Fruit fly (Drosophila melanogaster) whole organism, embryonic: ENCODE results near the gene CG4880.

Experiments
- Bdp1 ChIP-seq: fragments of 200-800 bp; sonication (Bioruptor generic); optimal IDR thresholded peaks from 3 replicates; lab custom pipeline; 2016; ENCODE audit warnings: missing biosample characterization, missing genetic modification characterization
- C15 ChIP-seq: fragments of 200-800 bp; sonication (Bioruptor generic); IDR thresholded peaks from 3 replicates; pipeline ENCODE4 v1.3.6; 2022; ENCODE audit warnings: missing biosample characterization, missing genetic modification characterization
- CG10462 ChIP-seq: fragments of 200-800 bp; sonication (Bioruptor generic); optimal IDR thresholded peaks from 2 replicates; lab custom pipeline; 2016; ENCODE audit warnings: missing biosample characterization, missing genetic modification characterization
- CG11085 ChIP-seq: fragments of 200-800 bp; sonication (Bioruptor generic); IDR thresholded peaks from 2 replicates; pipeline ENCODE4 v1.3.6; 2022; ENCODE audit warnings: missing biosample characterization, missing genetic modification characterization
- CG12071 ChIP-seq: fragments of 200-800 bp; sonication (Bioruptor generic); optimal IDR thresholded peaks from 3 replicates; lab custom pipeline; 2018; ENCODE audit warnings: missing biosample characterization, mild to moderate bottlenecking, missing genetic modification characterization
- CG17359 ChIP-seq: fragments of 200-800 bp; sonication (Bioruptor generic); optimal IDR thresholded peaks from 3 replicates; lab custom pipeline; 2018; ENCODE audit warnings: missing biosample characterization, mild to moderate bottlenecking, missing genetic modification characterization, moderate library complexity
- CG17912 ChIP-seq: fragments of 200-800 bp; sonication (Bioruptor generic); optimal IDR thresholded peaks from 2 replicates; lab custom pipeline; 2018; ENCODE audit warnings: missing biosample characterization, mild to moderate bottlenecking, missing genetic modification characterization
- CG18262 ChIP-seq: fragments of 200-800 bp; optimal IDR thresholded peaks from 3 replicates; lab custom pipeline; 2019; ENCODE audit warnings: missing biosample characterization, mild to moderate bottlenecking, missing genetic modification characterization, moderate library complexity
- CG2678 ChIP-seq: fragments of 200-800 bp; sonication (Bioruptor generic); optimal IDR thresholded peaks from 3 replicates; lab custom pipeline; 2019; ENCODE audit warnings: missing biosample characterization, mild to moderate bottlenecking, missing genetic modification characterization, moderate library complexity
- CG31365 ChIP-seq: fragments of 200-800 bp; sonication (Bioruptor generic); optimal IDR thresholded peaks from 2 replicates; lab custom pipeline; 2018; ENCODE audit warnings: missing biosample characterization, mild to moderate bottlenecking, missing genetic modification characterization
- CG43689 ChIP-seq: fragments of 200-800 bp; sonication (Bioruptor generic); IDR thresholded peaks from 2 replicates; pipeline ENCODE4 v1.3.6; 2022; ENCODE audit warnings: missing biosample characterization, missing genetic modification characterization
- CG4820 ChIP-seq: fragments of 200-800 bp; sonication (Bioruptor generic); optimal IDR thresholded peaks from 3 replicates; lab custom pipeline; 2016; ENCODE audit warnings: missing biosample characterization, missing genetic modification characterization
- CG6654 ChIP-seq: fragments of 200-800 bp; sonication (Bioruptor generic); optimal IDR thresholded peaks from 2 replicates; lab custom pipeline; 2017; ENCODE audit warnings: missing biosample characterization, mild to moderate bottlenecking, missing genetic modification characterization
- CG7928 ChIP-seq: fragments of 200-800 bp; sonication (Bioruptor generic); optimal IDR thresholded peaks from 2 replicates; lab custom pipeline; 2017; ENCODE audit warnings: missing biosample characterization, mild to moderate bottlenecking, missing genetic modification characterization
- CG8281 ChIP-seq: fragments of 200-800 bp; sonication (Bioruptor generic); optimal IDR thresholded peaks from 2 replicates; lab custom pipeline; 2018; ENCODE audit warnings: missing biosample characterization, mild to moderate bottlenecking, missing genetic modification characterization, moderate library complexity
- Doc3 ChIP-seq: fragments of 200-800 bp; sonication (Bioruptor generic); IDR thresholded peaks from 3 replicates; pipeline ENCODE4 v1.3.6; 2022; ENCODE audit warnings: missing biosample characterization, missing genetic modification characterization; ENCODE audit not compliant: partially characterized antibody
- Hmr ChIP-seq: fragments of 200-800 bp; sonication (Bioruptor generic); optimal IDR thresholded peaks from 3 replicates; lab custom pipeline; 2017; ENCODE audit warnings: mild to moderate bottlenecking, missing biosample characterization, missing genetic modification reagents, missing genetic modification characterization
- Med ChIP-seq: fragments of 200-800 bp; sonication (Bioruptor generic); peaks from one replicate; lab custom pipeline; 2016; ENCODE audit warnings: missing biosample characterization, missing genetic modification characterization, mild to moderate bottlenecking, inconsistent platforms, moderate library complexity
- NC2α ChIP-seq: fragments of 200-800 bp; sonication (Bioruptor generic); optimal IDR thresholded peaks from 2 replicates; lab custom pipeline; 2016; ENCODE audit warnings: missing biosample characterization, missing genetic modification characterization
- NFAT ChIP-seq: fragments of 200-800 bp; sonication (Bioruptor generic); IDR thresholded peaks from 2 replicates; pipeline ENCODE4 v1.3.6; 2022; ENCODE audit warnings: missing biosample characterization, missing genetic modification characterization
- Neu2 ChIP-seq: fragments of 200-800 bp; sonication (Bioruptor generic); optimal IDR thresholded peaks from 3 replicates; lab custom pipeline; 2016; ENCODE audit warnings: missing biosample characterization, missing genetic modification characterization, borderline replicate concordance
- Rfx ChIP-seq: fragments of 200-800 bp; sonication (Bioruptor generic); IDR thresholded peaks from 2 replicates; pipeline ENCODE4 v1.3.6; 2022; ENCODE audit warnings: missing biosample characterization, missing genetic modification characterization
- Sry-β ChIP-seq: fragments of 200-800 bp; sonication (Bioruptor generic); optimal IDR thresholded peaks from 2 replicates; lab custom pipeline; 2018; ENCODE audit warnings: missing biosample characterization, mild to moderate bottlenecking, missing genetic modification characterization, moderate library complexity
- Sry-δ ChIP-seq: fragments of 200-800 bp; sonication (Bioruptor generic); optimal IDR thresholded peaks from 2 replicates; lab custom pipeline; 2016; ENCODE audit warnings: missing biosample characterization, missing genetic modification characterization
- Tbp ChIP-seq: fragments of >200 bp; optimal IDR thresholded peaks from 2 replicates; lab custom pipeline; 2018; ENCODE audit warnings: missing biosample characterization, missing genetic modification characterization
- YL-1 ChIP-seq: fragments of 200-800 bp; sonication (Bioruptor generic); optimal IDR thresholded peaks from 3 replicates; lab custom pipeline; 2017; ENCODE audit warnings: missing biosample characterization, mild to moderate bottlenecking, missing genetic modification characterization
- abd-A ChIP-seq: fragments of 200-800 bp; sonication (Bioruptor generic); optimal IDR thresholded peaks from 3 replicates; lab custom pipeline; 2019; ENCODE audit warnings: missing biosample characterization, mild to moderate bottlenecking, missing genetic modification characterization, moderate library complexity
- ato ChIP-seq: fragments of 200-800 bp; sonication (Bioruptor generic); IDR thresholded peaks from 2 replicates; pipeline ENCODE4 v1.3.6; 2022; ENCODE audit warnings: missing biosample characterization, missing genetic modification characterization; ENCODE audit not compliant: partially characterized antibody
- bcd ChIP-seq: fragments of 200-800 bp; sonication (Bioruptor generic); optimal IDR thresholded peaks from 2 replicates; lab custom pipeline; 2017; ENCODE audit warnings: missing biosample characterization, mild to moderate bottlenecking, missing genetic modification characterization
- bowl ChIP-seq: fragments of 200-800 bp; sonication (Bioruptor generic); IDR thresholded peaks from 2 replicates; pipeline ENCODE4 v1.3.6; 2022; ENCODE audit warnings: missing biosample characterization, missing genetic modification characterization
- crol ChIP-seq: fragments of 200-800 bp; sonication (Bioruptor generic); IDR thresholded peaks from 2 replicates; pipeline ENCODE4 v1.3.6; 2022; ENCODE audit warnings: missing biosample characterization, missing genetic modification characterization
- da ChIP-seq: fragments of 200-800 bp; sonication (Bioruptor generic); optimal IDR thresholded peaks from 2 replicates; lab custom pipeline; 2016; ENCODE audit warnings: missing biosample characterization, missing genetic modification characterization
- danr ChIP-seq: fragments of 200-800 bp; sonication (Bioruptor generic); IDR thresholded peaks from 2 replicates; pipeline ENCODE4 v1.3.6; 2022; ENCODE audit warnings: missing biosample characterization, missing genetic modification characterization
- dimm ChIP-seq: fragments of 200-800 bp; sonication (Bioruptor generic); IDR thresholded peaks from 2 replicates; pipeline ENCODE4 v1.3.6; 2022; ENCODE audit warnings: missing biosample characterization, missing genetic modification characterization
- en ChIP-seq: fragments of 200-800 bp; sonication (Bioruptor generic); optimal IDR thresholded peaks from 2 replicates; lab custom pipeline; 2016; ENCODE audit warnings: missing biosample characterization, missing genetic modification characterization
- ftz-f1 ChIP-seq: fragments of 200-800 bp; sonication (Bioruptor generic); optimal IDR thresholded peaks from 2 replicates; lab custom pipeline; 2016; ENCODE audit warnings: missing biosample characterization, missing genetic modification characterization
- gsb ChIP-seq: fragments of 200-800 bp; sonication (Bioruptor generic); IDR thresholded peaks from 2 replicates; pipeline ENCODE4 v1.3.6; 2022; ENCODE audit warnings: missing biosample characterization, missing genetic modification characterization
- klu ChIP-seq: fragments of 200-800 bp; sonication (Bioruptor generic); IDR thresholded peaks from 2 replicates; pipeline ENCODE4 v1.3.6; 2022; ENCODE audit warnings: missing biosample characterization, missing genetic modification characterization
- lilli ChIP-seq: fragments of 200-800 bp; sonication (Bioruptor generic); optimal IDR thresholded peaks from 3 replicates; lab custom pipeline; 2016; ENCODE audit warnings: missing biosample characterization, missing genetic modification characterization
- mld ChIP-seq: fragments of 200-800 bp; sonication (Bioruptor generic); IDR thresholded peaks from 3 replicates; pipeline ENCODE4 v1.3.6; 2022; ENCODE audit warnings: missing biosample characterization, missing genetic modification characterization; ENCODE audit not compliant: partially characterized antibody
- nmo ChIP-seq: fragments of 200-800 bp; sonication (Bioruptor generic); optimal IDR thresholded peaks from 2 replicates; lab custom pipeline; 2018; ENCODE audit warnings: missing biosample characterization, mild to moderate bottlenecking, missing genetic modification characterization, moderate library complexity
- onecut ChIP-seq: fragments of 200-800 bp; sonication (Bioruptor generic); IDR thresholded peaks from 2 replicates; pipeline ENCODE4 v1.3.6; 2022; ENCODE audit warnings: missing biosample characterization, missing genetic modification characterization
- org-1 ChIP-seq: fragments of 200-800 bp; sonication (Bioruptor generic); optimal IDR thresholded peaks from 2 replicates; lab custom pipeline; 2017; ENCODE audit warnings: missing biosample characterization, missing genetic modification characterization
- pb ChIP-seq: fragments of 200-800 bp; sonication (Bioruptor generic); optimal IDR thresholded peaks from 3 replicates; lab custom pipeline; 2016; ENCODE audit warnings: missing biosample characterization, missing genetic modification characterization
- pho ChIP-seq: fragments of 200-800 bp; sonication (Bioruptor generic); optimal IDR thresholded peaks from 2 replicates; lab custom pipeline; 2016; ENCODE audit warnings: missing biosample characterization, missing genetic modification characterization
- pita ChIP-seq: fragments of 200-800 bp; sonication (Bioruptor generic); optimal IDR thresholded peaks from 2 replicates; lab custom pipeline; 2017; ENCODE audit warnings: missing biosample characterization, mild to moderate bottlenecking, missing genetic modification characterization
- pros ChIP-seq: fragments of 200-800 bp; sonication (Bioruptor generic); optimal IDR thresholded peaks from 3 replicates; lab custom pipeline; 2019; ENCODE audit warnings: missing biosample characterization, mild to moderate bottlenecking, missing genetic modification characterization, moderate library complexity
- rib ChIP-seq: fragments of 200-800 bp; sonication (Bioruptor generic); IDR thresholded peaks from 2 replicates; pipeline ENCODE4 v1.3.6; 2022; ENCODE audit warnings: missing biosample characterization, missing genetic modification characterization
- sug ChIP-seq: fragments of 200-800 bp; optimal IDR thresholded peaks from 2 replicates; lab custom pipeline; 2019; ENCODE audit warnings: missing biosample characterization, mild to moderate bottlenecking, missing genetic modification characterization, moderate library complexity
- tna ChIP-seq: fragments of 200-800 bp; sonication (Bioruptor generic); IDR thresholded peaks from 2 replicates; pipeline ENCODE4 v1.3.6; 2022; ENCODE audit warnings: missing biosample characterization, missing genetic modification characterization; ENCODE audit not compliant: partially characterized antibody
- trem ChIP-seq: fragments of 200-800 bp; optimal IDR thresholded peaks from 3 replicates; lab custom pipeline; 2019; ENCODE audit warnings: missing biosample characterization, mild to moderate bottlenecking, missing genetic modification characterization, moderate library complexity
- vfl ChIP-seq: fragments of 200-800 bp; sonication (Bioruptor generic); optimal IDR thresholded peaks from 2 replicates; lab custom pipeline; 2016; ENCODE audit warnings: missing biosample characterization, missing genetic modification characterization

The CG4880 gene

DNA sequence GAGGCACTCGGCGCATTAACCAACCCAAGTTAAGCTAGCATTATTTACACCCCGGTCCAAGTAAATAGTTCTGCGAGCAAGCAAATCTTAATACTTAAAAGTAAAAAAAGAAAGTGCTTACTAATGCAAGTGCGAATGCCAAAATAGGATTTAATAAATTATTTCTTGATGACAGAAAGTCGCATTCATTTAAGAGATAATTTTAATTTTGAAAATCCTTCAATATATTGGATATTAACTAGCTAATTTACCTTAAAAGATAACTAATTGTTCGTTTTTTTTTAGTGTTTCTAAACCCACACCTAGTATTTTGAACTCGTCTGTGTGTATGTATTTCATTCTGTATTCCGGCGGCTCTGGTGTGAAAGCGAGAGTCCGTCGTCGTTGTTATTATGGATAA lies 31.9 kb upstream of the CG4880 start (continued):
- TF ChIP-seq dimm (no peak), ato (GFP tag; lab: Robert Waterston, UW) (no peak), Med (GFP tag; lab: Kevin White, UChicago) (no peak), abd-A (tag; lab: Kevin White, UChicago) (no peak), pita (GFP tag; lab: Kevin White, UChicago) (no peak), CG2678 (peak; percentile 80), org-1 (GFP tag; lab: Kevin White, UChicago) (peak; percentile 52), CG17912 (no peak), Tbp (GFP tag; lab: Kevin White, UChicago) (no peak), lilli (GFP tag; lab: Kevin White, UChicago) (peak; percentile 27), pho (GFP tag; lab: Kevin White, UChicago) (no peak), tna (GFP tag; lab: Robert Waterston, UW) (no peak), Sry-δ (no peak), Sry-β (GFP tag; lab: Kevin White, UChicago) (no peak), YL-1 (GFP tag; lab: Kevin White, UChicago) (no peak), trem (tag; lab: Kevin White, UChicago) (peak; percentile 2), CG18262 (tag; lab: Kevin White, UChicago) (peak; percentile 50), CG31365 (no peak), NFAT (GFP tag; lab: Robert Waterston, UW) (no peak), klu (GFP tag; lab: Robert Waterston, UW) (no peak), nmo (GFP tag; lab: Kevin White, UChicago) (peak; percentile 72), onecut (GFP tag; lab: Robert Waterston, UW) (peak; percentile 36; the same call in 1 of the 2 replicates), CG7928 (GFP tag; lab: Kevin White, UChicago) (no peak), CG10462 (GFP tag; lab: Kevin White, UChicago) (no peak), CG17359 (tag; lab: Kevin White, UChicago) (peak; percentile 65), pros (GFP tag; lab: Kevin White, UChicago) (no peak), CG12071 (GFP tag; lab: Kevin White, UChicago) (peak; percentile 43), Neu2 (no peak), bcd (GFP tag; lab: Kevin White, UChicago) (peak; percentile 54), mld (GFP tag; lab: Robert Waterston, UW) (no peak), ftz-f1 (GFP tag; lab: Kevin White, UChicago) (no peak), CG11085 (no peak), Doc3 (no peak), en (GFP tag; lab: Kevin White, UChicago) (no peak), CG43689 (GFP tag; lab: Robert Waterston, UW) (no peak), danr (no peak), Hmr (GFP tag; lab: Kevin White, UChicago) (peak; percentile 39), NC2α (no peak), rib (GFP tag; lab: Robert Waterston, UW) (no peak), da (GFP tag; lab: Kevin White, UChicago) (no peak), CG4820 (GFP tag; lab: Kevin White, UChicago) (peak; percentile 44), Bdp1 (no peak), crol (no peak), C15 (no peak), Rfx (GFP tag; lab: Robert Waterston, UW) (peak; percentile 32; the same call in 1 of the 2 replicates), bowl (no peak), gsb (no peak), vfl (GFP tag; lab: Kevin White, UChicago) (no peak), CG8281 (tag; lab: Kevin White, UChicago) (no peak), pb (GFP tag; lab: Kevin White, UChicago) (no peak), CG6654 (GFP tag; lab: Kevin White, UChicago) (peak; percentile 6), sug (tag; lab: Kevin White, UChicago) (no peak)
